Fruit fly (Drosophila melanogaster) whole organism, pupa: ENCODE results near the gene galectin.

Experiments used
- CG10348 ChIP-seq: fragments of 200-800 bp; sonication (Bioruptor generic); IDR thresholded peaks from 2 replicates; pipeline ENCODE4 v1.3.6; 2022; ENCODE audit warnings: missing biosample characterization, missing genetic modification characterization
- CG12605 ChIP-seq: fragments of 200-800 bp; sonication (Bioruptor generic); IDR thresholded peaks from 2 replicates; pipeline ENCODE4 v1.3.6; 2022; ENCODE audit warnings: missing biosample characterization, missing genetic modification characterization
- CG13204 ChIP-seq: fragments of 200-800 bp; sonication (Bioruptor generic); optimal IDR thresholded peaks from 2 replicates; lab custom pipeline; 2018; ENCODE audit warnings: missing biosample characterization, mild to moderate bottlenecking, missing genetic modification characterization, moderate library complexity
- CG14655 ChIP-seq: fragments of 200-800 bp; sonication (Bioruptor generic); optimal IDR thresholded peaks from 3 replicates; lab custom pipeline; 2017; ENCODE audit warnings: mild to moderate bottlenecking, missing biosample characterization, missing genetic modification reagents, missing genetic modification characterization
- CG15710 ChIP-seq: fragments of 200-800 bp; sonication (Bioruptor generic); optimal IDR thresholded peaks from 2 replicates; lab custom pipeline; 2018; ENCODE audit warnings: missing biosample characterization, mild to moderate bottlenecking, missing genetic modification characterization, moderate library complexity
- CG17806 ChIP-seq: fragments of 200-800 bp; sonication (Bioruptor generic); optimal IDR thresholded peaks from 2 replicates; lab custom pipeline; 2018; ENCODE audit warnings: missing biosample characterization, mild to moderate bottlenecking, missing genetic modification characterization, moderate library complexity
- CG34367 ChIP-seq: fragments of 200-800 bp; sonication (Bioruptor generic); optimal IDR thresholded peaks from 2 replicates; lab custom pipeline; 2018; ENCODE audit warnings: missing biosample characterization, mild to moderate bottlenecking, missing genetic modification characterization
- CG8301 ChIP-seq: fragments of 200-800 bp; sonication (Bioruptor generic); optimal IDR thresholded peaks from 2 replicates; lab custom pipeline; 2018; ENCODE audit warnings: missing biosample characterization, mild to moderate bottlenecking, missing genetic modification characterization
- CG9948 ChIP-seq: fragments of 200-800 bp; sonication (Bioruptor generic); optimal IDR thresholded peaks from 2 replicates; lab custom pipeline; 2018; ENCODE audit warnings: missing biosample characterization, mild to moderate bottlenecking, missing genetic modification characterization, moderate library complexity
- EcR ChIP-seq: fragments of 200-800 bp; sonication (Bioruptor generic); optimal IDR thresholded peaks from 3 replicates; lab custom pipeline; 2019; ENCODE audit warnings: missing biosample characterization, missing genetic modification characterization, mild to moderate bottlenecking, moderate library complexity, missing genetic modification reagents
- Ets98B ChIP-seq: fragments of 200-800 bp; sonication (Bioruptor generic); IDR thresholded peaks from 2 replicates; pipeline ENCODE4 v1.3.6; 2022; ENCODE audit warnings: missing biosample characterization, missing genetic modification characterization
- Pif1B ChIP-seq: fragments of 200-800 bp; sonication (Bioruptor generic); optimal IDR thresholded peaks from 3 replicates; lab custom pipeline; 2016; ENCODE audit warnings: missing biosample characterization, missing genetic modification characterization
- Snoo ChIP-seq: fragments of 200-800 bp; sonication (Bioruptor generic); optimal IDR thresholded peaks from 3 replicates; lab custom pipeline; 2017; ENCODE audit warnings: missing biosample characterization, mild to moderate bottlenecking, missing genetic modification characterization, inconsistent platforms

- TF ChIP-seq EcR (no peak), CG10348 (GFP tag; lab: Robert Waterston, UW) (no peak), CG15710 (tag; lab: Kevin White, UChicago) (no peak), CG8301 (no peak), Ets98B (GFP tag; lab: Robert Waterston, UW) (no peak), CG14655 (GFP tag; lab: Kevin White, UChicago) (no peak), CG9948 (tag; lab: Kevin White, UChicago) (no peak), CG34367 (no peak), CG17806 (tag; lab: Kevin White, UChicago) (no peak), CG12605 (GFP tag; lab: Robert Waterston, UW) (no peak), Snoo (tag; lab: Kevin White, UChicago) (no peak), Pif1B (GFP tag; lab: Kevin White, UChicago) (no peak), CG13204 (GFP tag; lab: Kevin White, UChicago) (no peak)
Measured at dm6 chr2L:78828-79227, 7.3 kb downstream of the galectin start.
